Worm (Caenorhabditis elegans): ENCODE measurements around the gene srbc-21.

- TF ChIP-seq lsy-2 (tag; optimal IDR thresholded peaks at IDR 0.05): no peak
- TF ChIP-seq pha-4 (tag; optimal IDR thresholded peaks at IDR 0.05): no peak
- no peak for TF ChIP-seq snpc-4 (tag; optimal IDR thresholded peaks at IDR 0.05)
- no peak for TF ChIP-seq unc-62 (GFP tag; optimal IDR thresholded peaks at IDR 0.05)
- no peak for TF ChIP-seq nhr-76 (tag; optimal IDR thresholded peaks at IDR 0.05)
- TF ChIP-seq ceh-39 (tag; optimal IDR thresholded peaks at IDR 0.05): no peak
Observed at ce11 chrV:2166679-2167078, 11.3 kb downstream of the srbc-21 start, which contains the start of gene srbc-19.

All from whole organism, mixed stage, embryonic.